Worm (Caenorhabditis elegans) whole organism, early embryonic: ENCODE data around the gene fdgt-1.

Experiments
- B0310.2 ChIP-seq: sonication (generic microtip); optimal IDR thresholded peaks from 2 replicates; lab custom pipeline; 2016; ENCODE audit warnings: mild to moderate bottlenecking, missing genetic modification characterization, missing compliant biosample characterization
- ceh-13 ChIP-seq: fragments of 200-800 bp; sonication (Bioruptor generic); optimal IDR thresholded peaks from 2 replicates; lab custom pipeline; 2018; ENCODE audit warnings: mild to moderate bottlenecking, missing genetic modification characterization, missing compliant biosample characterization
- pes-1 ChIP-seq: fragments of 200-800 bp; sonication (Bioruptor generic); IDR thresholded peaks from 2 replicates; pipeline ENCODE4 v1.3.6; 2022; ENCODE audit warnings: missing genetic modification reagents, missing genetic modification characterization, missing compliant biosample characterization
- scrt-1 ChIP-seq: fragments of 200-800 bp; sonication (Bioruptor generic); IDR thresholded peaks from 2 replicates; pipeline ENCODE4 v1.3.6; 2022; ENCODE audit warnings: missing genetic modification characterization, missing compliant biosample characterization

DNA sequence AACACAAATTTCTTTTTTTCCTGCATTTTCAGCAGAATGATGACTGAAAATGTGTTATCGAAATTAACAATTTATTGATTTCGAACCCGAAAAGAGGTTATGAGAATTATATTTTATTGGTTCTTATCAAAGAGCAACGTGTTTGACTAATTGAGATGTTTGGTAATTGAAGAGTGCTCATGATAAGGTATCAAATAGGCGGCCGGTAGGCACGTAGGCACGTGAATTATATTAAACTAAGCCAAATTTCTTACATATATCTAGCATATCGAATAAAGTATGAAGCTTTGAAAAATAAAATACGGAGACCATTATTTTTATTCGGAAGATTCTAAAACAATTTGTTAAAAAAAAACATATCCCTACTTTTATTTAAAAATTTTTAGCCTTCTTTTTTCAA lies 13.0 kb downstream of the fdgt-1 start, which contains the start of gene math-45:
- TF ChIP-seq ceh-13 (GFP tag; lab: Kevin White, UChicago) (no peak), pes-1 (GFP tag; lab: Robert Waterston, UW) (no peak), B0310.2 (tag; lab: Kevin White, UChicago) (no peak), scrt-1 (GFP tag; lab: Robert Waterston, UW) (no peak)
